Worm (Caenorhabditis elegans) whole organism, young adult: ENCODE measurements around the gene F47B7.5.

Experiments
- D2030.7 ChIP-seq: fragments of 200-800 bp; sonication (Bioruptor generic); IDR thresholded peaks from 2 replicates; pipeline ENCODE4 v1.3.6; 2022; ENCODE audit warnings: missing genetic modification reagents, missing genetic modification characterization, missing compliant biosample characterization
- F22D6.2 ChIP-seq: sonication (generic microtip); optimal IDR thresholded peaks from 2 replicates; lab custom pipeline; 2016; ENCODE audit warnings: mild to moderate bottlenecking, missing genetic modification characterization, missing compliant biosample characterization
- K12H6.12 ChIP-seq: fragments of 200-800 bp; sonication (Bioruptor generic); optimal IDR thresholded peaks from 2 replicates; lab custom pipeline; 2018; ENCODE audit warnings: mild to moderate bottlenecking, missing genetic modification characterization, missing compliant biosample characterization
- T26A5.8 ChIP-seq: sonication (generic microtip); optimal IDR thresholded peaks from 2 replicates; lab custom pipeline; 2016; ENCODE audit warnings: missing genetic modification characterization, missing compliant biosample characterization
- Y67H2A.10 ChIP-seq: fragments of 200-800 bp; sonication (Bioruptor generic); conservative IDR thresholded peaks from 2 replicates; pipeline ENCODE4 v1.3.6; 2022; ENCODE audit warnings: missing genetic modification reagents, missing genetic modification characterization, missing compliant biosample characterization
- ZK185.1 ChIP-seq: sonication (generic microtip); optimal IDR thresholded peaks from 2 replicates; lab custom pipeline; 2016; ENCODE audit warnings: mild to moderate bottlenecking, missing genetic modification characterization, missing compliant biosample characterization; ENCODE audit not compliant: poor library complexity, severe bottlenecking
- aptf-2 ChIP-seq: fragments of 200-800 bp; sonication (Bioruptor generic); conservative IDR thresholded peaks from 2 replicates; pipeline ENCODE4 v1.3.6; 2022; ENCODE audit warnings: missing genetic modification reagents, missing genetic modification characterization, missing compliant biosample characterization
- athp-1 ChIP-seq: sonication (generic microtip); optimal IDR thresholded peaks from 2 replicates; lab custom pipeline; 2017; ENCODE audit warnings: mild to moderate bottlenecking, missing genetic modification characterization, missing compliant biosample characterization
- attf-3 ChIP-seq: fragments of 200-800 bp; sonication (Bioruptor generic); conservative IDR thresholded peaks from 2 replicates; pipeline ENCODE4 v1.3.6; 2022; ENCODE audit warnings: missing genetic modification reagents, missing genetic modification characterization, missing compliant biosample characterization
- attf-5 ChIP-seq: fragments of 200-800 bp; sonication (Bioruptor generic); optimal IDR thresholded peaks from 2 replicates; lab custom pipeline; 2018; ENCODE audit warnings: mild to moderate bottlenecking, missing genetic modification characterization, missing compliant biosample characterization
- ccch-3 ChIP-seq: fragments of 200-800 bp; sonication (Bioruptor generic); optimal IDR thresholded peaks from 2 replicates; lab custom pipeline; 2018; ENCODE audit warnings: mild to moderate bottlenecking, missing genetic modification characterization, missing compliant biosample characterization
- cebp-1 ChIP-seq, 2 experiments: fragments of 200-800 bp in 1 of 2; sonication (Bioruptor generic) in 1 of 2; sonication (generic microtip) in 1 of 2; IDR thresholded peaks in 1 of 2; optimal IDR thresholded peaks in 1 of 2; 2 replicates each; pipeline versions ENCODE4 v1.3.6 to Lab custom; 2017 to 2022; ENCODE audit warnings: missing compliant biosample characterization in 2 of 2, missing genetic modification characterization in 2 of 2, mild to moderate bottlenecking in 1 of 2, missing genetic modification reagents in 1 of 2, moderate library complexity in 1 of 2
- cebp-2 ChIP-seq: fragments of 200-800 bp; sonication (Bioruptor generic); IDR thresholded peaks from 2 replicates; pipeline ENCODE4 v1.3.6; 2022; ENCODE audit warnings: missing genetic modification characterization, missing compliant biosample characterization
- ceh-100 ChIP-seq: fragments of 200-800 bp; sonication (Bioruptor generic); IDR thresholded peaks from 2 replicates; pipeline ENCODE4 v1.3.6; 2022; ENCODE audit warnings: missing genetic modification reagents, missing genetic modification characterization, missing compliant biosample characterization
- ceh-27 ChIP-seq: fragments of 200-800 bp; sonication (Bioruptor generic); optimal IDR thresholded peaks from 2 replicates; lab custom pipeline; 2018; ENCODE audit warnings: mild to moderate bottlenecking, missing genetic modification characterization, moderate library complexity, missing compliant biosample characterization
- ceh-58 ChIP-seq: fragments of 200-800 bp; sonication (Bioruptor generic); IDR thresholded peaks from 2 replicates; pipeline ENCODE4 v1.3.6; 2022; ENCODE audit warnings: missing genetic modification characterization, missing compliant biosample characterization
- dpff-1 ChIP-seq: sonication (generic microtip); optimal IDR thresholded peaks from 2 replicates; lab custom pipeline; 2017; ENCODE audit warnings: mild to moderate bottlenecking, missing genetic modification characterization, missing compliant biosample characterization
- dpl-1 ChIP-seq: fragments of 150-350 bp; optimal IDR thresholded peaks from 2 replicates; lab custom pipeline; 2014; ENCODE audit warnings: missing biosample characterization, missing genetic modification reagents, missing genetic modification characterization
- egl-44 ChIP-seq: fragments of 200-800 bp; sonication (Bioruptor generic); IDR thresholded peaks from 2 replicates; pipeline ENCODE4 v1.3.6; 2022; ENCODE audit warnings: missing genetic modification reagents, missing genetic modification characterization, missing compliant biosample characterization
- ekl-4 ChIP-seq: fragments of 200-800 bp; sonication (Bioruptor generic); IDR thresholded peaks from 2 replicates; pipeline ENCODE4 v1.3.6; 2022; ENCODE audit warnings: missing genetic modification reagents, missing genetic modification characterization, missing compliant biosample characterization
- hmg-20 ChIP-seq: fragments of 200-800 bp; sonication (Bioruptor generic); IDR thresholded peaks from 2 replicates; pipeline ENCODE4 v1.3.6; 2022; ENCODE audit warnings: missing genetic modification reagents, missing genetic modification characterization, missing compliant biosample characterization
- let-526 ChIP-seq: fragments of 200-800 bp; sonication (Bioruptor generic); IDR thresholded peaks from 2 replicates; pipeline ENCODE4 v1.3.6; 2022; ENCODE audit warnings: missing genetic modification reagents, missing genetic modification characterization, missing compliant biosample characterization
- lin-35 ChIP-seq, 3 experiments: fragments of 150-350 bp in 2 of 3; sonication (generic microtip) in 1 of 3; optimal IDR thresholded peaks; 2 replicates each; lab custom pipeline; 2014 to 2018; ENCODE audit warnings: missing biosample characterization in 3 of 3, missing genetic modification characterization in 3 of 3, missing genetic modification reagents in 3 of 3
- lsy-27 ChIP-seq: sonication (generic microtip); optimal IDR thresholded peaks from 2 replicates; lab custom pipeline; 2017; ENCODE audit warnings: missing genetic modification characterization, mild to moderate bottlenecking, missing compliant biosample characterization, antibody characterized with exemption, missing genotype, borderline replicate concordance; ENCODE audit not compliant: insufficient read depth
- madf-10 ChIP-seq: sonication (generic microtip); optimal IDR thresholded peaks from 2 replicates; lab custom pipeline; 2016; ENCODE audit warnings: mild to moderate bottlenecking, missing genetic modification characterization, missing compliant biosample characterization
- madf-3 ChIP-seq: fragments of 200-800 bp; sonication (Bioruptor generic); IDR thresholded peaks from 2 replicates; pipeline ENCODE4 v1.3.6; 2022; ENCODE audit warnings: missing genetic modification reagents, missing genetic modification characterization, missing compliant biosample characterization
- mcd-1 ChIP-seq: fragments of 200-800 bp; sonication (Bioruptor generic); IDR thresholded peaks from 2 replicates; pipeline ENCODE4 v1.3.6; 2022; ENCODE audit warnings: missing genetic modification reagents, missing genetic modification characterization, missing compliant biosample characterization
- mel-28 ChIP-seq: sonication (generic microtip); optimal IDR thresholded peaks from 2 replicates; lab custom pipeline; 2016; ENCODE audit warnings: borderline replicate concordance, mild to moderate bottlenecking, missing genetic modification characterization, missing compliant biosample characterization
- nfyb-1 ChIP-seq: fragments of 200-800 bp; sonication (Bioruptor generic); IDR thresholded peaks from 2 replicates; pipeline ENCODE4 v1.3.6; 2022; ENCODE audit warnings: missing genetic modification reagents, missing genetic modification characterization, missing compliant biosample characterization
- nhr-120 ChIP-seq: fragments of 200-800 bp; sonication (Bioruptor generic); IDR thresholded peaks from 2 replicates; pipeline ENCODE4 v1.3.6; 2022; ENCODE audit warnings: missing genetic modification characterization, missing compliant biosample characterization
- sea-2 ChIP-seq: fragments of 200-800 bp; sonication (Bioruptor generic); IDR thresholded peaks from 2 replicates; pipeline ENCODE4 v1.3.6; 2022; ENCODE audit warnings: missing genetic modification characterization, missing compliant biosample characterization
- snpc-3.4 ChIP-seq: sonication (generic microtip); optimal IDR thresholded peaks from 2 replicates; lab custom pipeline; 2017; ENCODE audit warnings: missing genetic modification characterization, mild to moderate bottlenecking, missing compliant biosample characterization, antibody characterized with exemption, moderate library complexity, missing genotype, missing genetic modification reagents
- snpc-4 ChIP-seq, 5 experiments: fragments of 150-350 bp in 1 of 5; sonication (generic microtip) in 4 of 5; optimal IDR thresholded peaks; 2 replicates each; lab custom pipeline; 2014 to 2018; ENCODE audit warnings: missing genetic modification characterization in 5 of 5, missing biosample characterization in 3 of 5, antibody characterized with exemption in 2 of 5, mild to moderate bottlenecking in 2 of 5, missing compliant biosample characterization in 2 of 5, missing genotype in 2 of 5, moderate library complexity in 2 of 5, missing genetic modification reagents in 1 of 5
- tlf-1 ChIP-seq: fragments of 200-800 bp; sonication (Bioruptor generic); optimal IDR thresholded peaks from 2 replicates; lab custom pipeline; 2018; ENCODE audit warnings: mild to moderate bottlenecking, missing genetic modification characterization, missing compliant biosample characterization
- zfh-2 ChIP-seq: fragments of 200-800 bp; sonication (Bioruptor generic); conservative IDR thresholded peaks from 2 replicates; pipeline ENCODE4 v1.3.6; 2022; ENCODE audit warnings: missing genetic modification reagents, missing genetic modification characterization, missing compliant biosample characterization
- ztf-18 ChIP-seq: sonication (generic microtip); optimal IDR thresholded peaks from 2 replicates; lab custom pipeline; 2016; ENCODE audit warnings: missing genotype, mild to moderate bottlenecking, missing genetic modification characterization, missing compliant biosample characterization
- ztf-26 ChIP-seq: sonication (generic microtip); optimal IDR thresholded peaks from 2 replicates; lab custom pipeline; 2017; ENCODE audit warnings: missing genetic modification characterization, missing compliant biosample characterization
- ztf-6 ChIP-seq: fragments of 200-800 bp; sonication (Bioruptor generic); IDR thresholded peaks from 2 replicates; pipeline ENCODE4 v1.3.6; 2022; ENCODE audit warnings: missing genetic modification reagents, missing genetic modification characterization, missing compliant biosample characterization

The F47B7.5 gene

DNA sequence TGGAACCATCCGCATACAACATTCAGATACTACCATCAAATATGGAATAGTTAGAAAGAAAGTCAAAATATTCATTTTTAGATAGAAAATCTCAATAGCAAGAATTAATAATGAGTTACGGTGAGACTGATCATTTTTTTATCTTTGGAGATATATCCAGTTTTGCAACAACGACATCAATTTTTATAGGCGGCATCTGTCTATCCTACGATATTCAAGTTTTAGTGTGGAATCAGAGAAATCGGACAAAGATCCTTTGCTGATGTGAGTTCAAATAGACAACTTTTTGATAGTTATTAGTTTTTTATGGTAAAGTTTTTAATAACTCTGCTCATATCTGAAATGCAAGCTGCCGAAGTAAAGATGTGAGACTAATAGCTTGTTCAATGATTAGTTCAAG is 2.1 kb downstream of the F47B7.5 start, which contains the start of gene F47B7.4:
TSS of gene F47B7.4 (minus strand) at position 101 of the 400 bp plus-strand sequence.
- TF ChIP-seq snpc-4 (GFP tag; optimal IDR thresholded peaks at IDR 0.05; lab: Kevin White, UChicago) (no peak), snpc-4 (tag; optimal IDR thresholded peaks at IDR 0.05; lab: Kevin White, UChicago) (no peak), hmg-20 (GFP tag; lab: Robert Waterston, UW) (no peak), lin-35 (GFP tag; optimal IDR thresholded peaks at IDR 0.05; lab: Kevin White, UChicago) (no peak), dpff-1 (tag; lab: Kevin White, UChicago) (no peak), ceh-27 (no peak), egl-44 (GFP tag; lab: Robert Waterston, UW) (no peak), mel-28 (tag; lab: Kevin White, UChicago) (no peak), nfyb-1 (no peak), K12H6.12 (no peak), ztf-26 (tag; lab: Kevin White, UChicago) (no peak), snpc-3.4 (tag; lab: Kevin White, UChicago) (no peak), athp-1 (tag; lab: Kevin White, UChicago) (no peak), Y67H2A.10 (GFP tag; lab: Robert Waterston, UW) (no peak)

DNA sequence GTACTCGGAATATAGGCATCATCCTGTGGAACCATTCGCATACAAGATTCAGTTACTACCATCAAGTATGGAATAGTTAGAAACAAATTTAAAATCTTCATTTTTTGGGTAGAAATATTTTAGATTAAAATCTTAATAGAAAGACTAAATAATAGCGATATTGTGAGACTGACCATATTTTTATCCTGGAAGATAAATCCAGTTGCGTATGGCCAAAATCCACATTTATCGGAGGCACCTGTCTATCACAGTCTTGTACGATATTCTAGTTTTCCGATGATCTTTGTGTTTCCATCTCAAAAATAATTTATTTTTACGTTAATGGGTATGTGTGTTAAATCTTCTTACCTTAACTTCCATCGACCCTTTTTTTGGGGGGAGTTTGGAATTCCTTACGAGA is 4.3 kb downstream of the F47B7.5 start, which contains the start of gene F47B7.3:
TSS of gene F47B7.3 (minus strand) at position 101 of the 400 bp plus-strand sequence.
- TF ChIP-seq dpl-1 (GFP tag; lab: Kevin White, UChicago) (no peak), let-526 (GFP tag; lab: Robert Waterston, UW) (no peak), cebp-1 (GFP tag; IDR thresholded peaks at IDR 0.05; lab: Robert Waterston, UW) (no peak), cebp-1 (tag; optimal IDR thresholded peaks at IDR 0.05; lab: Kevin White, UChicago) (no peak), tlf-1 (no peak), F22D6.2 (tag; lab: Kevin White, UChicago) (no peak)

DNA sequence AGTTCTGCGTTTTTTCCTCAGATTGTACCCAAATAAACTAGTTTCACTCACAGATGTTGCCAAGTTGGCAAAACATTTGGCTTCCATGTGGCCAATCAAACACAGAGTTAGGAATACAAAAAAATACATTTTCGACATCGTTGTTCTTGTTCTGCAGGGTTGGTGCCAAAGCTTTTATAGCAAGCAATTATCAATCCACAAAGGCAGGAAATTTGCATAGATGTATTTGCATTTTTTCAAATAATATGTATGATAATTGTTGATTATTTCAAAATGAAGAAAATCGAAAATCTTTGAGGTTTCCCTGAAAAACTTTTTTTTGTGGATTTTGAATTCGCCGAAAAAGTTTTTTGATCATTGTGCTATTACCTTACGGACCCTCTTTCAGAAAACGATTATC is 6.2 kb downstream of the F47B7.5 start, which contains the start of gene T14G12.11:
TSS of gene T14G12.11 (minus strand) at position 138 of the 400 bp plus-strand sequence.
- TF ChIP-seq cebp-2 (GFP tag; lab: Robert Waterston, UW), result no peak
- no peak for TF ChIP-seq hmg-20 (GFP tag; lab: Robert Waterston, UW)
- no peak for TF ChIP-seq ceh-58 (GFP tag; lab: Robert Waterston, UW)

DNA sequence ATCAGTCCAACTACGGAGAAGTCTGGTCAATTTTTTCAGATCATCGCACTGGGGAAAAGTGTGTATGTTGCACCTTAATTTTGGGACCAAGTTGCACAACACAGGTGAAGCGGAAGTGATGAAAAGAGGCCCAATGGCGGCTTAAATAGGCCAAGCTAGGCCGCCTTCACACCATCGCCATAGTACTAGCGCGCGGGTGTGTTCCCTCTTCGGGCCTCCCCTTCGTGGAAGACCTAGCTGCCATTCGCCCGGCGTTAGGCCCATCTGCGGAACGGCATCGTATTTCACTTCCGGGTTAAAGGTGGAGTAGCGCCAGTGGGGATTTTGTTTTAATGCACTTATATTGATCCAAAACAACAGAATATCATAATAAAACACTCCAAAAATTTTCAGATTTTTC is 8.8 kb downstream of the F47B7.5 start:
- peak; percentile 64; the same call in 1 of the 2 replicates for TF ChIP-seq egl-44 (GFP tag; lab: Robert Waterston, UW)
- no peak for TF ChIP-seq snpc-4 (GFP tag; optimal IDR thresholded peaks at IDR 0.05; lab: Kevin White, UChicago)
- no peak for TF ChIP-seq snpc-4 (tag; optimal IDR thresholded peaks at IDR 0.05; lab: Kevin White, UChicago)
- no peak for TF ChIP-seq ccch-3 (GFP tag; lab: Kevin White, UChicago)
- no peak for TF ChIP-seq lsy-27 (tag; lab: Kevin White, UChicago)
- TF ChIP-seq ztf-18 (tag; lab: Kevin White, UChicago), result no peak
- peak; percentile 37; the same call in 1 of the 2 replicates for TF ChIP-seq zfh-2 (GFP tag; lab: Robert Waterston, UW)
- no peak for TF ChIP-seq attf-5
- no peak for TF ChIP-seq snpc-3.4 (tag; lab: Kevin White, UChicago)
- no peak for TF ChIP-seq ztf-6 (GFP tag; lab: Robert Waterston, UW)
- 0 out of 2 replicates have a peak, but pooled peaks have one; percentile 18 for TF ChIP-seq ekl-4
- no peak for TF ChIP-seq ceh-100 (GFP tag; lab: Robert Waterston, UW)
- TF ChIP-seq madf-3 (GFP tag; lab: Robert Waterston, UW), result 0 out of 2 replicates have a peak, but pooled peaks have one; percentile 44
- no peak for TF ChIP-seq T26A5.8
- no peak for TF ChIP-seq mcd-1 (GFP tag; lab: Robert Waterston, UW)
- TF ChIP-seq madf-10 (tag; lab: Kevin White, UChicago), result no peak
- no peak for TF ChIP-seq ZK185.1 (tag; lab: Kevin White, UChicago)
- TF ChIP-seq nhr-120 (GFP tag; lab: Robert Waterston, UW), result no peak
- no peak for TF ChIP-seq nfyb-1
- TF ChIP-seq sea-2 (GFP tag; lab: Robert Waterston, UW), result 0 out of 2 replicates have a peak, but pooled peaks have one; percentile 42
- TF ChIP-seq attf-3, result no peak
- TF ChIP-seq D2030.7 (GFP tag; lab: Robert Waterston, UW), result no peak
- TF ChIP-seq aptf-2 (GFP tag; lab: Robert Waterston, UW), result no peak
- TF ChIP-seq, all 124 proteins: peak for 5
